Fruit fly (Drosophila melanogaster) whole organism, embryonic: ENCODE results near the gene LManIV.

Experiments used
- ATbp ChIP-seq: fragments of 200-800 bp; sonication (Bioruptor generic); optimal IDR thresholded peaks from 2 replicates; lab custom pipeline; 2017; ENCODE audit warnings: missing biosample characterization, mild to moderate bottlenecking, missing genetic modification characterization, missing genetic modification reagents
- Atf6 ChIP-seq: fragments of 200-800 bp; sonication (Bioruptor generic); IDR thresholded peaks from 2 replicates; pipeline ENCODE4 v1.3.6; 2022; ENCODE audit warnings: missing biosample characterization, missing genetic modification characterization
- Bteb2 ChIP-seq: fragments of 200-800 bp; sonication (Bioruptor generic); optimal IDR thresholded peaks from 2 replicates; lab custom pipeline; 2016; ENCODE audit warnings: missing biosample characterization, missing genetic modification characterization
- C15 ChIP-seq: fragments of 200-800 bp; sonication (Bioruptor generic); IDR thresholded peaks from 3 replicates; pipeline ENCODE4 v1.3.6; 2022; ENCODE audit warnings: missing biosample characterization, missing genetic modification characterization
- CG10654 ChIP-seq: fragments of 200-800 bp; sonication (Bioruptor generic); optimal IDR thresholded peaks from 2 replicates; lab custom pipeline; 2016; ENCODE audit warnings: missing biosample characterization, missing genetic modification characterization
- CG11456 ChIP-seq: fragments of 200-800 bp; sonication (Bioruptor generic); IDR thresholded peaks from 3 replicates; pipeline ENCODE4 v1.3.6; 2022; ENCODE audit warnings: missing biosample characterization, missing genetic modification characterization
- CG11723 ChIP-seq: fragments of 200-800 bp; sonication (Bioruptor generic); optimal IDR thresholded peaks from 2 replicates; lab custom pipeline; 2017; ENCODE audit warnings: missing biosample characterization, mild to moderate bottlenecking, missing genetic modification characterization
- CG14860 ChIP-seq: fragments of 200-800 bp; sonication (Bioruptor generic); IDR thresholded peaks from 3 replicates; pipeline ENCODE4 v1.3.6; 2022; ENCODE audit warnings: missing biosample characterization, missing genetic modification characterization; ENCODE audit not compliant: partially characterized antibody
- CG15514 ChIP-seq: fragments of 200-800 bp; sonication (Bioruptor generic); optimal IDR thresholded peaks from 3 replicates; lab custom pipeline; 2017; ENCODE audit warnings: missing biosample characterization, missing genetic modification characterization, mild to moderate bottlenecking, moderate library complexity, missing genetic modification reagents
- CG16863 ChIP-seq: fragments of 200-800 bp; sonication (Bioruptor generic); optimal IDR thresholded peaks from 3 replicates; lab custom pipeline; 2016; ENCODE audit warnings: missing biosample characterization, missing genetic modification characterization
- CG17186 ChIP-seq: fragments of 200-800 bp; sonication (Bioruptor generic); optimal IDR thresholded peaks from 3 replicates; lab custom pipeline; 2017; ENCODE audit warnings: missing biosample characterization, missing genetic modification reagents, missing genetic modification characterization
- CG2202 ChIP-seq: fragments of 200-800 bp; sonication (Bioruptor generic); optimal IDR thresholded peaks from 2 replicates; lab custom pipeline; 2018; ENCODE audit warnings: missing biosample characterization, mild to moderate bottlenecking, missing genetic modification characterization
- CG30403 ChIP-seq: fragments of 200-800 bp; sonication (Bioruptor generic); optimal IDR thresholded peaks from 3 replicates; lab custom pipeline; 2016; ENCODE audit warnings: missing biosample characterization, missing genetic modification characterization
- CG3407 ChIP-seq: fragments of 200-800 bp; sonication (Bioruptor generic); optimal IDR thresholded peaks from 2 replicates; lab custom pipeline; 2018; ENCODE audit warnings: missing biosample characterization, mild to moderate bottlenecking, missing genetic modification characterization
- CG6765 ChIP-seq: fragments of 200-800 bp; sonication (Bioruptor generic); optimal IDR thresholded peaks from 3 replicates; lab custom pipeline; 2017; ENCODE audit warnings: missing biosample characterization, mild to moderate bottlenecking, missing genetic modification characterization
- CG7839 ChIP-seq: fragments of 200-800 bp; sonication (Bioruptor generic); optimal IDR thresholded peaks from 3 replicates; lab custom pipeline; 2018; ENCODE audit warnings: missing biosample characterization, mild to moderate bottlenecking, missing genetic modification characterization, moderate library complexity
- CG7928 ChIP-seq: fragments of 200-800 bp; sonication (Bioruptor generic); optimal IDR thresholded peaks from 2 replicates; lab custom pipeline; 2017; ENCODE audit warnings: missing biosample characterization, mild to moderate bottlenecking, missing genetic modification characterization
- CG8281 ChIP-seq: fragments of 200-800 bp; sonication (Bioruptor generic); optimal IDR thresholded peaks from 2 replicates; lab custom pipeline; 2018; ENCODE audit warnings: missing biosample characterization, mild to moderate bottlenecking, missing genetic modification characterization, moderate library complexity
- CG9876 ChIP-seq: fragments of 200-800 bp; sonication (Bioruptor generic); optimal IDR thresholded peaks from 2 replicates; lab custom pipeline; 2016; ENCODE audit warnings: missing biosample characterization, missing genetic modification characterization
- Dfd ChIP-seq, 2 experiments: fragments of >200 bp; optimal IDR thresholded peaks; 2 replicates each; lab custom pipeline; 2017; ENCODE audit warnings: missing biosample characterization in 2 of 2, missing genetic modification characterization in 2 of 2
- Hr3 ChIP-seq: fragments of 200-800 bp; sonication (Bioruptor generic); optimal IDR thresholded peaks from 3 replicates; lab custom pipeline; 2016; ENCODE audit warnings: missing biosample characterization, missing genetic modification characterization
- MBD-R2 ChIP-seq: fragments of 200-800 bp; sonication (Bioruptor generic); IDR thresholded peaks from 2 replicates; pipeline ENCODE4 v1.3.6; 2022; ENCODE audit warnings: missing biosample characterization, missing genetic modification characterization
- Max ChIP-seq: fragments of 200-800 bp; sonication (Bioruptor generic); optimal IDR thresholded peaks from 2 replicates; lab custom pipeline; 2016; ENCODE audit warnings: missing biosample characterization, mild to moderate bottlenecking, missing genetic modification characterization
- Mes4 ChIP-seq: fragments of 200-800 bp; sonication (Bioruptor generic); optimal IDR thresholded peaks from 2 replicates; lab custom pipeline; 2016; ENCODE audit warnings: missing biosample characterization, missing genetic modification characterization
- NFAT ChIP-seq: fragments of 200-800 bp; sonication (Bioruptor generic); IDR thresholded peaks from 2 replicates; pipeline ENCODE4 v1.3.6; 2022; ENCODE audit warnings: missing biosample characterization, missing genetic modification characterization
- NK7.1 ChIP-seq: fragments of 200-800 bp; sonication (Bioruptor generic); optimal IDR thresholded peaks from 3 replicates; lab custom pipeline; 2016; ENCODE audit warnings: missing biosample characterization, missing genetic modification characterization
- Poxn ChIP-seq: fragments of 200-800 bp; sonication (Bioruptor generic); IDR thresholded peaks from 2 replicates; pipeline ENCODE4 v1.3.6; 2022; ENCODE audit warnings: missing biosample characterization, missing genetic modification characterization
- Ptx1 ChIP-seq: fragments of 200-800 bp; sonication (Bioruptor generic); IDR thresholded peaks from 2 replicates; pipeline ENCODE4 v1.3.6; 2022; ENCODE audit warnings: missing biosample characterization, missing genetic modification characterization
- Ravus ChIP-seq: fragments of 200-800 bp; sonication (Bioruptor generic); IDR thresholded peaks from 2 replicates; pipeline ENCODE4 v1.3.6; 2022; ENCODE audit warnings: missing biosample characterization, missing genetic modification characterization
- Sin3A ChIP-seq: fragments of >200 bp; optimal IDR thresholded peaks from 2 replicates; lab custom pipeline; 2018
- Sox100B ChIP-seq: fragments of 200-800 bp; sonication (Bioruptor generic); optimal IDR thresholded peaks from 3 replicates; lab custom pipeline; 2018; ENCODE audit warnings: missing biosample characterization, mild to moderate bottlenecking, missing genetic modification characterization
- Sry-β ChIP-seq: fragments of 200-800 bp; sonication (Bioruptor generic); optimal IDR thresholded peaks from 2 replicates; lab custom pipeline; 2018; ENCODE audit warnings: missing biosample characterization, mild to moderate bottlenecking, missing genetic modification characterization, moderate library complexity
- Ssrp ChIP-seq: fragments of 200-800 bp; sonication (Bioruptor generic); optimal IDR thresholded peaks from 2 replicates; lab custom pipeline; 2018; ENCODE audit warnings: missing biosample characterization, mild to moderate bottlenecking, missing genetic modification characterization, moderate library complexity
- Tbp ChIP-seq: fragments of >200 bp; optimal IDR thresholded peaks from 2 replicates; lab custom pipeline; 2018; ENCODE audit warnings: missing biosample characterization, missing genetic modification characterization
- az2 ChIP-seq: fragments of 200-800 bp; sonication (Bioruptor generic); optimal IDR thresholded peaks from 3 replicates; lab custom pipeline; 2016; ENCODE audit warnings: missing biosample characterization, missing genetic modification characterization
- bcd ChIP-seq: fragments of 200-800 bp; sonication (Bioruptor generic); optimal IDR thresholded peaks from 2 replicates; lab custom pipeline; 2017; ENCODE audit warnings: missing biosample characterization, mild to moderate bottlenecking, missing genetic modification characterization
- dati ChIP-seq: fragments of 200-800 bp; sonication (Bioruptor generic); IDR thresholded peaks from 2 replicates; pipeline ENCODE4 v1.3.6; 2022; ENCODE audit warnings: missing biosample characterization, missing genetic modification characterization
- disco-r ChIP-seq: fragments of 200-800 bp; sonication (Bioruptor generic); optimal IDR thresholded peaks from 2 replicates; lab custom pipeline; 2016; ENCODE audit warnings: missing biosample characterization, missing genetic modification characterization
- dmrt99B ChIP-seq: fragments of 200-800 bp; sonication (Bioruptor generic); optimal IDR thresholded peaks from 2 replicates; lab custom pipeline; 2018; ENCODE audit warnings: missing biosample characterization, mild to moderate bottlenecking, missing genetic modification characterization, moderate library complexity
- exex ChIP-seq: fragments of 200-800 bp; sonication (Bioruptor generic); optimal IDR thresholded peaks from 4 replicates; lab custom pipeline; 2018; ENCODE audit warnings: missing biosample characterization, mild to moderate bottlenecking, missing genetic modification characterization, moderate library complexity
- fru ChIP-seq: fragments of >200 bp; optimal IDR thresholded peaks from 2 replicates; lab custom pipeline; 2017
- hkb ChIP-seq, 2 experiments: fragments of 200-800 bp in 1 of 2; fragments of >200 bp in 1 of 2; sonication (Bioruptor generic) in 1 of 2; IDR thresholded peaks in 1 of 2; optimal IDR thresholded peaks in 1 of 2; 2 replicates each; pipeline versions ENCODE4 v1.3.6 to Lab custom; 2017 to 2022; ENCODE audit warnings: missing biosample characterization in 1 of 2, missing genetic modification characterization in 1 of 2
- kay ChIP-seq: fragments of 200-800 bp; sonication (Bioruptor generic); optimal IDR thresholded peaks from 2 replicates; lab custom pipeline; 2016; ENCODE audit warnings: missing biosample characterization, missing genetic modification characterization
- lov ChIP-seq, 2 experiments: fragments of 200-800 bp in 1 of 2; fragments of >200 bp in 1 of 2; sonication (Bioruptor generic) in 1 of 2; IDR thresholded peaks in 1 of 2; optimal IDR thresholded peaks in 1 of 2; 2 replicates in 1 of 2; 3 replicates in 1 of 2; pipeline versions ENCODE4 v1.3.6 to Lab custom; 2017 to 2022; ENCODE audit warnings: missing biosample characterization in 1 of 2, missing genetic modification characterization in 1 of 2
- odd ChIP-seq: fragments of 200-800 bp; sonication (Bioruptor generic); optimal IDR thresholded peaks from 2 replicates; lab custom pipeline; 2017; ENCODE audit warnings: missing biosample characterization, mild to moderate bottlenecking, missing genetic modification characterization
- pita ChIP-seq: fragments of 200-800 bp; sonication (Bioruptor generic); optimal IDR thresholded peaks from 2 replicates; lab custom pipeline; 2017; ENCODE audit warnings: missing biosample characterization, mild to moderate bottlenecking, missing genetic modification characterization
- psq ChIP-seq: fragments of 200-800 bp; sonication (Bioruptor generic); optimal IDR thresholded peaks from 2 replicates; lab custom pipeline; 2017; ENCODE audit warnings: missing biosample characterization, missing genetic modification characterization
- sc ChIP-seq, 3 experiments: fragments of >200 bp in 2 of 3; fragments of 200-800 bp in 1 of 3; sonication (Bioruptor generic) in 1 of 3; optimal IDR thresholded peaks; 2 replicates in 2 of 3; 3 replicates in 1 of 3; lab custom pipeline; 2017; ENCODE audit warnings: mild to moderate bottlenecking in 1 of 3, missing biosample characterization in 1 of 3, missing genetic modification characterization in 1 of 3, missing genetic modification reagents in 1 of 3
- stc ChIP-seq: fragments of 200-800 bp; sonication (Bioruptor generic); IDR thresholded peaks from 2 replicates; pipeline ENCODE4 v1.3.6; 2022; ENCODE audit warnings: missing biosample characterization, missing genetic modification characterization
- usp ChIP-seq: fragments of >200 bp; optimal IDR thresholded peaks from 2 replicates; lab custom pipeline; 2017; ENCODE audit warnings: missing biosample characterization, missing genetic modification characterization
- z ChIP-seq: fragments of 200-800 bp; sonication (Bioruptor generic); IDR thresholded peaks from 3 replicates; pipeline ENCODE4 v1.3.6; 2022; ENCODE audit warnings: missing biosample characterization, missing genetic modification characterization

The LManIV gene

dm6 chr2L:8735572-8735996 lies 36.6 kb downstream of the LManIV start (continued):
- TF ChIP-seq Ssrp (tag; lab: Kevin White, UChicago) (no peak), Hr3 (GFP tag; lab: Kevin White, UChicago) (no peak), dati (GFP tag; lab: Robert Waterston, UW) (no peak), CG11456 (GFP tag; lab: Robert Waterston, UW) (no peak; the same call in 2 of the 3 replicates), kay (peak; percentile 38), Sin3A (no peak), Sox100B (GFP tag; lab: Kevin White, UChicago) (no peak), disco-r (GFP tag; lab: Kevin White, UChicago) (peak; percentile 45), psq (GFP tag; lab: Kevin White, UChicago) (no peak), CG10654 (GFP tag; lab: Kevin White, UChicago) (no peak), stc (GFP tag; lab: Robert Waterston, UW) (peak; percentile 72; the same call in 1 of the 2 replicates), Dfd (GFP tag; optimal IDR thresholded peaks at IDR 0.05; lab: Kevin White, UChicago) (no peak), exex (tag; lab: Kevin White, UChicago) (peak; percentile 75), Mes4 (GFP tag; lab: Kevin White, UChicago) (peak; percentile 0), CG3407 (GFP tag; lab: Kevin White, UChicago) (no peak), odd (GFP tag; lab: Kevin White, UChicago) (peak; percentile 51), CG15514 (peak; percentile 65), CG14860 (GFP tag; lab: Robert Waterston, UW) (0 out of 3 replicates have a peak, but pooled peaks have one; percentile 38), MBD-R2 (GFP tag; lab: Robert Waterston, UW) (peak; percentile 31; the same call in 1 of the 2 replicates), pita (GFP tag; lab: Kevin White, UChicago) (no peak), CG8281 (tag; lab: Kevin White, UChicago) (no peak), CG7839 (tag; lab: Kevin White, UChicago) (peak; percentile 15), dmrt99B (peak; percentile 30), ATbp (GFP tag; lab: Kevin White, UChicago) (no peak), NK7.1 (GFP tag; lab: Kevin White, UChicago) (no peak), az2 (no peak), hkb (optimal IDR thresholded peaks at IDR 0.05; lab: Kevin White, UChicago) (no peak), hkb (GFP tag; IDR thresholded peaks at IDR 0.05; lab: Robert Waterston, UW) (no peak), Tbp (no peak), Ravus (GFP tag; lab: Robert Waterston, UW) (peak; percentile 34; the same call in 1 of the 2 replicates), CG6765 (GFP tag; lab: Kevin White, UChicago) (peak; percentile 62), Sry-β (GFP tag; lab: Kevin White, UChicago) (no peak), z (GFP tag; lab: Robert Waterston, UW) (peak; percentile 75; the same call in 2 of the 3 replicates), Max (GFP tag; lab: Kevin White, UChicago) (no peak), fru (no peak), sc (optimal IDR thresholded peaks at IDR 0.05; lab: Kevin White, UChicago) (no peak), sc (GFP tag; optimal IDR thresholded peaks at IDR 0.05; lab: Kevin White, UChicago) (no peak), lov (optimal IDR thresholded peaks at IDR 0.05; lab: Kevin White, UChicago) (no peak), lov (GFP tag; IDR thresholded peaks at IDR 0.05; lab: Robert Waterston, UW) (peak; percentile 64; the same call in 1 of the 3 replicates), CG9876 (GFP tag; lab: Kevin White, UChicago) (no peak), Bteb2 (GFP tag; lab: Kevin White, UChicago) (no peak), bcd (GFP tag; lab: Kevin White, UChicago) (no peak), NFAT (GFP tag; lab: Robert Waterston, UW) (peak; percentile 78), CG7928 (no peak), CG11723 (GFP tag; lab: Kevin White, UChicago) (peak; percentile 11), CG17186 (GFP tag; lab: Kevin White, UChicago) (no peak), C15 (GFP tag; lab: Robert Waterston, UW) (no peak), Ptx1 (GFP tag; lab: Robert Waterston, UW) (no peak), CG16863 (no peak), CG2202 (no peak), Atf6 (GFP tag; lab: Robert Waterston, UW) (peak; percentile 73), usp (GFP tag; lab: Kevin White, UChicago) (no peak), CG30403 (GFP tag; lab: Kevin White, UChicago) (no peak), Poxn (no peak)
